Fruit fly (Drosophila melanogaster): Measurements from ENCODE around the gene wake.

DNA sequence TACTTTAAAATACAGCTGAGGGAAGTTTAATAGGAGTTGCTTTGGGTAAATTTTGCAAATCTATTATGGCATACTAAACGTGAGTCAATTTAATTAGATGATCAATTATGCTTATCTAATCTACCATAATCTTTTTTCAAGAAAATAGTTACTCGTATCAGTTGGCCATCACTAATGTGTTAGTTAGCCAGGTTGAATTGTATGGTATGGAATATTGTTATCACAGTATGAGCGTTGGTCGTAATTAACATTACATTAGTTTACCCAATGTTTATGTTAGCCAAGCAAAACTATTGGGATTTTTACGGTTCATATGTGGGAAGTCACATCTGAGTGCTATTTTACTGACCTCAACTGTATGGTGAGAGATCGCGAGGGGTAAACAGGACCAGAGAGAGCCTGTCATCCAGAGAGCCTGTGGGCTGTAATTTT lies 33.9 kb downstream of the wake start:
- peak; percentile 72 for TF ChIP-seq CG8765 (GFP tag; IDR thresholded peaks at IDR 0.05)
- TF ChIP-seq CG18599 (GFP tag; optimal IDR thresholded peaks at IDR 0.05): peak; percentile 72
- peak; percentile 80 for TF ChIP-seq CG7786 (GFP tag; optimal IDR thresholded peaks at IDR 0.05)
- TF ChIP-seq jigr1 (GFP tag; IDR thresholded peaks at IDR 0.05): no peak
- TF ChIP-seq Bdp1 (GFP tag; optimal IDR thresholded peaks at IDR 0.05): peak; percentile 68
- no peak for TF ChIP-seq CG6765 (GFP tag; optimal IDR thresholded peaks at IDR 0.05)
- peak; percentile 66 for TF ChIP-seq jumu (GFP tag; optimal IDR thresholded peaks at IDR 0.05)
- no peak for TF ChIP-seq CG6272 (GFP tag; IDR thresholded peaks at IDR 0.05)
- no peak for TF ChIP-seq z (GFP tag; IDR thresholded peaks at IDR 0.05)
- no peak for TF ChIP-seq Dll (GFP tag; IDR thresholded peaks at IDR 0.05; ENCODE audit: partially characterized antibody)
- TF ChIP-seq CG18619 (GFP tag; optimal IDR thresholded peaks at IDR 0.05): peak; percentile 51
- peak; percentile 53 for TF ChIP-seq sug (tag; optimal IDR thresholded peaks at IDR 0.05)
- peak; percentile 28 for TF ChIP-seq corto (GFP tag; optimal IDR thresholded peaks at IDR 0.05)
- TF ChIP-seq Fer1 (GFP tag; optimal IDR thresholded peaks at IDR 0.05): peak; percentile 55
